Worm (Caenorhabditis elegans): ENCODE data around the gene glb-32.
A peak's percentile ranks its signal among the peaks of the same experiment; 100 is the strongest.

The glb-32 gene

DNA sequence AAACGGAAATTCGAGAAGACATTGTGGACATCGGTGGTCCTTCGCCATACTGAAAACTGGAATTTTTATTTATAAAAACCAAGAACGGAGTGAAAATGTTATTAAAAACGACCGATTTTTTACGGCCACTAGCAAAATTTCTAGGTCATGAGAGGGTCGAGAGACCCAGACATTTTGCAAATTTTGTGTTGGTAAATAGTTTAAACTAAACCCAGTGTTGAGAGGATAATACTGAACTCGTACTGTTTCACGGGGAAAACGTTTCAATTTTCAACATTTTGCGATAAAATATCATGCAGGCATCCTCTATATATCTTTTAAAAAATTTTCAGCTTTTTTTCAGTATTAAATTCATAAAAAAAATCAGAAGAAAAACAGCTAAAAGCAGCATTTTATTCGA lies 29.8 kb upstream of the glb-32 start, which contains the start of gene C04F5.9:
Gene C04F5.9 (minus strand): TSS at position 101 of the 400 bp plus-strand sequence.
- TF ChIP-seq nhr-85 (tag) (no peak), nhr-71 (tag; optimal IDR thresholded peaks at IDR 0.05) (no peak), lsy-2 (tag; optimal IDR thresholded peaks at IDR 0.05) (peak in 1 of 2 experiments; percentile 8), aly-2 (tag; optimal IDR thresholded peaks at IDR 0.05) (no peak), swsn-7 (tag; optimal IDR thresholded peaks at IDR 0.05) (no peak), hlh-4 (tag; optimal IDR thresholded peaks at IDR 0.05) (no peak), grh-1 (GFP tag; IDR thresholded peaks at IDR 0.05) (no peak), efl-1 (optimal IDR thresholded peaks at IDR 0.05) (peak in 1 of 2 experiments; percentile 9), efl-1 (GFP tag; optimal IDR thresholded peaks at IDR 0.05 in 1 of 2) (no peak), fkh-10 (GFP tag; optimal IDR thresholded peaks at IDR 0.05) (no peak), fos-1 (tag; optimal IDR thresholded peaks at IDR 0.05) (no peak), ceh-8 (GFP tag; optimal IDR thresholded peaks at IDR 0.05) (no peak), ceh-63 (GFP tag; optimal IDR thresholded peaks at IDR 0.05) (no peak), irx-1 (tag; optimal IDR thresholded peaks at IDR 0.05) (no peak)

ce11 chrV:5113654-5114053 lies 24.3 kb upstream of the glb-32 start, which contains the start of gene C04F5.8:
TSS of gene C04F5.8 (minus strand) at chrV:5113754.
- no peak for TF ChIP-seq aly-2 (tag; optimal IDR thresholded peaks at IDR 0.05)
- no peak for TF ChIP-seq nhr-20 (tag; optimal IDR thresholded peaks at IDR 0.05)
- TF ChIP-seq ztf-4 (tag; optimal IDR thresholded peaks at IDR 0.05) = no peak
- no peak for TF ChIP-seq ceh-8 (GFP tag; optimal IDR thresholded peaks at IDR 0.05)
- TF ChIP-seq elt-3 (tag; optimal IDR thresholded peaks at IDR 0.05) = no peak
- TF ChIP-seq snpc-4 (tag; optimal IDR thresholded peaks at IDR 0.05) = no peak
- no peak for TF ChIP-seq dsc-1 (tag; optimal IDR thresholded peaks at IDR 0.05)
- TF ChIP-seq vab-15 (tag; optimal IDR thresholded peaks at IDR 0.05) = no peak
- no peak for TF ChIP-seq fkh-8 (tag; optimal IDR thresholded peaks at IDR 0.05)

DNA sequence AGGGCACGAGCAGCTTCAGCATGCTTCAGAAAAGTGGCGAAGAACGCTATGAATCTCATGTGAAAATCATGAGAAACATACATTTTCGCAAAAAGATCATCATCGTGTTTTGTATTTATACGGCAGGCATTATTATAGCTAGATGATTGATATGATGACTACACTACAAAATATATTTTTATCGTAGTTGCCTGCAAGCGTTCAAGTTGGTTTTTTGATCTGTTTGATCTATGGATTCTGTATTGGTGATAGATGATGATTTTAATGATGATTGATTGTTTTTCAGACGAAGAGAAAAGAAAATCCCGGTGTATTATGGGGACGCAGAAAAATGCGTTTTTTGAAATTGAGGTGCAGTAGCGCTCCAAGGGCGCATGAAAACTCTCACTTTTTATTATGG lies 21.3 kb upstream of the glb-32 start, which contains the start of gene ugt-63:
Gene ugt-63 (minus strand): TSS at position 89 of the 400 bp plus-strand sequence.
- TF ChIP-seq unc-130 (tag; optimal IDR thresholded peaks at IDR 0.05) = no peak
- no peak for TF ChIP-seq tbx-2 (tag; optimal IDR thresholded peaks at IDR 0.05)
- TF ChIP-seq nhr-20 (tag; optimal IDR thresholded peaks at IDR 0.05) = peak; percentile 55
- TF ChIP-seq mef-2 (tag; optimal IDR thresholded peaks at IDR 0.05) = no peak
- TF ChIP-seq efl-1 (optimal IDR thresholded peaks at IDR 0.05) = no peak
- peak in 1 of 2 experiments; percentile 29 for TF ChIP-seq efl-1 (GFP tag; optimal IDR thresholded peaks at IDR 0.05 in 1 of 2)
- TF ChIP-seq C16A3.4 (tag; optimal IDR thresholded peaks at IDR 0.05) = no peak
- no peak for TF ChIP-seq ceh-90 (tag; optimal IDR thresholded peaks at IDR 0.05)
- no peak for TF ChIP-seq unc-30 (tag; optimal IDR thresholded peaks at IDR 0.05)
- TF ChIP-seq ces-1 (GFP tag; optimal IDR thresholded peaks at IDR 0.05) = no peak
- TF ChIP-seq nhr-84 (tag; optimal IDR thresholded peaks at IDR 0.05) = no peak
- no peak for TF ChIP-seq xbp-1 (tag; optimal IDR thresholded peaks at IDR 0.05)
- no peak for TF ChIP-seq ztf-4 (tag; optimal IDR thresholded peaks at IDR 0.05)
- no peak for TF ChIP-seq snu-23 (GFP tag; optimal IDR thresholded peaks at IDR 0.05)
- TF ChIP-seq tlp-1 (tag; optimal IDR thresholded peaks at IDR 0.05) = no peak
- TF ChIP-seq grh-1 (GFP tag; IDR thresholded peaks at IDR 0.05) = no peak
- TF ChIP-seq unc-86 (tag; optimal IDR thresholded peaks at IDR 0.05) = no peak
- TF ChIP-seq nhr-237 (tag; optimal IDR thresholded peaks at IDR 0.05) = no peak
- no peak for TF ChIP-seq alr-1 (tag; optimal IDR thresholded peaks at IDR 0.05; ENCODE audit: borderline replicate concordance)
- no peak for TF ChIP-seq hpl-2 (GFP tag; optimal IDR thresholded peaks at IDR 0.05)
- TF ChIP-seq irx-1 (tag; optimal IDR thresholded peaks at IDR 0.05) = no peak
- TF ChIP-seq pag-3 (tag; optimal IDR thresholded peaks at IDR 0.05; ENCODE audit: borderline replicate concordance, insufficient read depth) = no peak
- TF ChIP-seq nhr-85 (tag) = peak; percentile 51
- TF ChIP-seq ceh-8 (GFP tag; optimal IDR thresholded peaks at IDR 0.05) = no peak

DNA sequence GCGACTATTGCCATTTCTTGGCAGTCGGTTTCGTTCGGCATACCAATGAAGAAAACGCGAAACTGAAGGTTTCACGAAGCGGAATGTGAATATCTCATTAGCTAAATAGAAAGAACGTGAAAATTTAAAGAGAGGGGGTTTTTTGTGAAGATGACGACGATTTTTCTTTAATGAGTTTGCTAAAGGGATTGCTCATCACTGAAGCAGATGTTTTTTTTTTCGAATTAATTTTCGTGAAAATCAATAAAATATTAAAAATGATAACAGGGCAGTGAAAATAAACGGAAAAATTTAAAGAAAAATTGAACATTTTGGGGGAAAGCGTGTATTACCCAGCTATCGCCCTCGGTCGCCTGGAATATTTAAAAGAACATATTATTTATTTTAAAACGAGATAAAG lies 18.5 kb upstream of the glb-32 start, which contains the start of gene srab-3:
Gene srab-3 (minus strand): TSS at position 101 of the 400 bp plus-strand sequence.
- TF ChIP-seq irx-1 (tag; optimal IDR thresholded peaks at IDR 0.05) (no peak), fkh-8 (tag; optimal IDR thresholded peaks at IDR 0.05) (peak; percentile 28), efl-1 (optimal IDR thresholded peaks at IDR 0.05) (no peak), efl-1 (GFP tag; optimal IDR thresholded peaks at IDR 0.05 in 1 of 2) (no peak), nhr-90 (tag; optimal IDR thresholded peaks at IDR 0.05; ENCODE audit: poor library complexity) (no peak), fos-1 (tag; optimal IDR thresholded peaks at IDR 0.05) (no peak)
